Fruit fly (Drosophila melanogaster) whole organism, adult: ENCODE measurements around the gene CG12885.

Experiments used
- CG14711 ChIP-seq: fragments of 200-800 bp; sonication (Bioruptor generic); optimal IDR thresholded peaks from 2 replicates; lab custom pipeline; 2018; ENCODE audit warnings: missing biosample characterization, mild to moderate bottlenecking, missing genetic modification characterization, moderate library complexity
- Clk ChIP-seq: fragments of 200-800 bp; sonication (Bioruptor generic); optimal IDR thresholded peaks from 2 replicates; lab custom pipeline; 2017; ENCODE audit warnings: missing biosample characterization, missing genetic modification characterization
- cnc ChIP-seq, 2 experiments: fragments of >200 bp; optimal IDR thresholded peaks; 2 replicates each; lab custom pipeline; 2017
- kay ChIP-seq: fragments of 200-800 bp; sonication (Bioruptor generic); peaks from one replicate; lab custom pipeline; 2016; ENCODE audit warnings: missing biosample characterization, missing genetic modification characterization, borderline replicate concordance
- tj ChIP-seq: fragments of 200-800 bp; sonication (Bioruptor generic); optimal IDR thresholded peaks from 3 replicates; lab custom pipeline; 2017; ENCODE audit warnings: missing biosample characterization, mild to moderate bottlenecking, missing genetic modification characterization, moderate library complexity

DNA sequence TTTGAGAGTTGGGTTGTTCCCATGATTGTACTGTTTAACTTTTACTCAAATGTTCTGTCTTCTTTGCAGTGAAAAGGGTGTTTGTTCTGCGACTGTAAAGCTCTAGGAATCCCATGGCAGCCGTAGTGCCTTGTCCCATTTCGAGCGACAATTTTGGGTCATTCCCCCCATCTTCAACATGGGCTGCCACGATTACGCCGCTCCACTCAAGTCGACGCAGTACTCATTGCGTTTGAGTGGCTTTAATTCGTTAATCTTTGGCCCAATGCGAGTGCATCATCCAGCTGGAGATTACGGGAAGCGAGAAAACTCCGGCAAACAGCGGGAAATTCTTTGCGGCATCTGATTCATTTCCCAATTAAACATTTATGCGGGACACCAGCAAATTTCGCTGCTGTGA lies 35.8 kb downstream of the CG12885 start:
- TF ChIP-seq kay (GFP tag; lab: Kevin White, UChicago) (no peak), tj (GFP tag; lab: Kevin White, UChicago) (no peak), Clk (no peak), cnc (optimal IDR thresholded peaks at IDR 0.05; lab: Kevin White, UChicago) (no peak), CG14711 (tag; lab: Kevin White, UChicago) (no peak)
